Worm (Caenorhabditis elegans) whole organism, L4 larva: ENCODE data around the gene C06E1.11.

Source experiments
- D1046.2 ChIP-seq: fragments of 200-800 bp; sonication (Bioruptor generic); IDR thresholded peaks from 2 replicates; pipeline ENCODE4 v1.3.6; 2022; ENCODE audit warnings: missing genetic modification characterization, missing compliant biosample characterization
- F26F4.8 ChIP-seq: fragments of 200-800 bp; sonication (Bioruptor generic); conservative IDR thresholded peaks from 2 replicates; pipeline ENCODE4 v1.3.6; 2022; ENCODE audit warnings: missing genetic modification characterization, missing compliant biosample characterization
- F44E2.7 ChIP-seq: fragments of 200-800 bp; sonication (Bioruptor generic); IDR thresholded peaks from 2 replicates; pipeline ENCODE4 v2.1.2; 2022; ENCODE audit warnings: missing genetic modification characterization, missing compliant biosample characterization
- T20F7.1 ChIP-seq: fragments of 200-800 bp; sonication (Bioruptor generic); optimal IDR thresholded peaks from 2 replicates; lab custom pipeline; 2018; ENCODE audit warnings: mild to moderate bottlenecking, missing genetic modification characterization, missing compliant biosample characterization
- T26A8.4 ChIP-seq: fragments of 200-800 bp; sonication (Bioruptor generic); IDR thresholded peaks from 2 replicates; pipeline ENCODE4 v1.3.6; 2022; ENCODE audit warnings: missing genetic modification characterization, missing compliant biosample characterization
- Y5F2A.4 ChIP-seq: fragments of 200-800 bp; sonication (Bioruptor generic); optimal IDR thresholded peaks from 2 replicates; lab custom pipeline; 2018; ENCODE audit warnings: mild to moderate bottlenecking, missing genetic modification characterization, missing compliant biosample characterization
- Y75B8A.6 ChIP-seq: fragments of 200-800 bp; sonication (Bioruptor generic); IDR thresholded peaks from 2 replicates; pipeline ENCODE4 v1.3.6; 2022; ENCODE audit warnings: missing genetic modification reagents, missing genetic modification characterization, missing compliant biosample characterization
- ceh-20 ChIP-seq: fragments of 200-800 bp; sonication (Bioruptor generic); IDR thresholded peaks from 2 replicates; pipeline ENCODE4 v1.3.6; 2022; ENCODE audit warnings: missing genetic modification reagents, missing genetic modification characterization, missing compliant biosample characterization
- ceh-44 ChIP-seq: fragments of 200-800 bp; sonication (Bioruptor generic); IDR thresholded peaks from 2 replicates; pipeline ENCODE4 v1.3.6; 2022; ENCODE audit warnings: missing genetic modification reagents, missing genetic modification characterization, missing compliant biosample characterization
- ctbp-1 ChIP-seq: fragments of 200-800 bp; sonication (Bioruptor generic); IDR thresholded peaks from 2 replicates; pipeline ENCODE4 v1.3.6; 2022; ENCODE audit warnings: missing genetic modification reagents, missing genetic modification characterization, missing compliant biosample characterization
- daf-16 ChIP-seq, 3 experiments: sonication (generic microtip); optimal IDR thresholded peaks; 2 replicates each; lab custom pipeline; 2016 to 2017; ENCODE audit warnings: missing genetic modification characterization in 3 of 3, missing genetic modification reagents in 3 of 3, mild to moderate bottlenecking in 2 of 3, missing compliant biosample characterization in 2 of 3, missing biosample characterization in 1 of 3, moderate library complexity in 1 of 3
- dmd-6 ChIP-seq: fragments of 200-800 bp; sonication (Bioruptor generic); IDR thresholded peaks from 2 replicates; pipeline ENCODE4 v1.3.6; 2022; ENCODE audit warnings: missing genetic modification reagents, missing genetic modification characterization, missing compliant biosample characterization
- dmd-8 ChIP-seq: fragments of 200-800 bp; sonication (Bioruptor generic); IDR thresholded peaks from 2 replicates; pipeline ENCODE4 v1.3.6; 2022; ENCODE audit warnings: missing genetic modification characterization, missing compliant biosample characterization
- dve-1 ChIP-seq: sonication (generic microtip); optimal IDR thresholded peaks from 2 replicates; lab custom pipeline; 2017; ENCODE audit warnings: antibody characterized with exemption, mild to moderate bottlenecking, missing genetic modification characterization, missing compliant biosample characterization; ENCODE audit not compliant: insufficient read depth
- hif-1 ChIP-seq, 2 experiments: sonication (generic microtip); optimal IDR thresholded peaks; 2 replicates each; lab custom pipeline; 2016 to 2017; ENCODE audit warnings: missing compliant biosample characterization in 2 of 2, missing genetic modification characterization in 2 of 2, missing genetic modification reagents in 2 of 2, missing genotype in 2 of 2, mild to moderate bottlenecking in 1 of 2
- hmg-1.1 ChIP-seq: fragments of 200-800 bp; sonication (Bioruptor generic); IDR thresholded peaks from 2 replicates; pipeline ENCODE4 v1.3.6; 2022; ENCODE audit warnings: missing genetic modification reagents, missing genetic modification characterization, missing compliant biosample characterization
- lim-7 ChIP-seq: fragments of 200-800 bp; sonication (Bioruptor generic); IDR thresholded peaks from 2 replicates; pipeline ENCODE4 v1.3.6; 2022; ENCODE audit warnings: missing genetic modification characterization, missing compliant biosample characterization
- lin-13 ChIP-seq: fragments of 150-350 bp; optimal IDR thresholded peaks from 2 replicates; lab custom pipeline; 2014; ENCODE audit warnings: missing biosample characterization, missing genetic modification reagents, missing genetic modification characterization
- lin-15B ChIP-seq: fragments of 150-350 bp; sonication (generic microtip); optimal IDR thresholded peaks from 3 replicates; lab custom pipeline; 2014; ENCODE audit warnings: missing biosample characterization, missing genetic modification characterization
- lin-38 ChIP-seq: fragments of 200-800 bp; sonication (Bioruptor generic); IDR thresholded peaks from 2 replicates; pipeline ENCODE4 v1.3.6; 2022; ENCODE audit warnings: missing genetic modification reagents, missing genetic modification characterization, missing compliant biosample characterization
- mep-1 ChIP-seq: fragments of 150-350 bp; sonication (generic microtip); optimal IDR thresholded peaks from 3 replicates; lab custom pipeline; 2014; ENCODE audit warnings: missing biosample characterization, missing genetic modification characterization
- mes-2 ChIP-seq: sonication (generic microtip); optimal IDR thresholded peaks from 2 replicates; lab custom pipeline; 2016; ENCODE audit warnings: missing genotype, mild to moderate bottlenecking, missing genetic modification characterization, missing compliant biosample characterization; ENCODE audit not compliant: poor library complexity, severe bottlenecking
- nhr-10 ChIP-seq: fragments of 150-350 bp; optimal IDR thresholded peaks from 2 replicates; lab custom pipeline; 2014; ENCODE audit warnings: missing biosample characterization, missing genetic modification characterization
- nhr-28 ChIP-seq: fragments of 150-350 bp; optimal IDR thresholded peaks from 2 replicates; lab custom pipeline; 2014; ENCODE audit warnings: missing biosample characterization, missing genetic modification characterization
- nhr-41 ChIP-seq: fragments of 200-800 bp; sonication (Bioruptor generic); IDR thresholded peaks from 2 replicates; pipeline ENCODE4 v1.3.6; 2022; ENCODE audit warnings: missing genetic modification reagents, missing genetic modification characterization, missing compliant biosample characterization
- nhr-42 ChIP-seq: fragments of 200-800 bp; sonication (Bioruptor generic); IDR thresholded peaks from 2 replicates; pipeline ENCODE4 v1.3.6; 2022; ENCODE audit warnings: missing genetic modification characterization, missing compliant biosample characterization
- nhr-48 ChIP-seq: sonication (generic microtip); optimal IDR thresholded peaks from 2 replicates; lab custom pipeline; 2016; ENCODE audit warnings: mild to moderate bottlenecking, missing genetic modification characterization, missing compliant biosample characterization
- nhr-76 ChIP-seq: fragments of 150-350 bp; optimal IDR thresholded peaks from 2 replicates; lab custom pipeline; 2014; ENCODE audit warnings: missing biosample characterization, missing genetic modification characterization
- pha-4 ChIP-seq, 2 experiments: fragments of 150-350 bp in 1 of 2; fragments of 200-800 bp in 1 of 2; sonication (Bioruptor generic) in 1 of 2; IDR thresholded peaks in 1 of 2; optimal IDR thresholded peaks in 1 of 2; 2 replicates each; pipeline versions ENCODE4 v1.3.6 to Lab custom; 2014 to 2022; ENCODE audit warnings: missing genetic modification characterization in 2 of 2, missing genetic modification reagents in 2 of 2, missing biosample characterization in 1 of 2, missing compliant biosample characterization in 1 of 2
- pqm-1 ChIP-seq: sonication (generic microtip); optimal IDR thresholded peaks from 2 replicates; lab custom pipeline; 2017; ENCODE audit warnings: missing biosample characterization, missing genetic modification characterization
- saeg-2 ChIP-seq: fragments of 200-800 bp; sonication (Bioruptor generic); IDR thresholded peaks from 2 replicates; pipeline ENCODE4 v1.3.6; 2022; ENCODE audit warnings: missing genetic modification reagents, missing genetic modification characterization, missing compliant biosample characterization
- sdz-12 ChIP-seq: fragments of 200-800 bp; sonication (Bioruptor generic); optimal IDR thresholded peaks from 2 replicates; lab custom pipeline; 2018; ENCODE audit warnings: mild to moderate bottlenecking, missing genetic modification characterization, missing compliant biosample characterization
- snpc-1.2 ChIP-seq: fragments of 200-800 bp; sonication (Bioruptor generic); IDR thresholded peaks from 2 replicates; pipeline ENCODE4 v1.3.6; 2022; ENCODE audit warnings: missing genetic modification reagents, missing genetic modification characterization, missing compliant biosample characterization
- snpc-4 ChIP-seq: fragments of 150-350 bp; optimal IDR thresholded peaks from 2 replicates; lab custom pipeline; 2014; ENCODE audit warnings: missing biosample characterization, missing genetic modification characterization
- spr-1 ChIP-seq: sonication (generic microtip); optimal IDR thresholded peaks from 2 replicates; lab custom pipeline; 2016; ENCODE audit warnings: mild to moderate bottlenecking, missing genetic modification characterization, missing compliant biosample characterization
- tra-1 ChIP-seq: fragments of 200-800 bp; sonication (Bioruptor generic); IDR thresholded peaks from 2 replicates; pipeline ENCODE4 v1.3.6; 2022; ENCODE audit warnings: missing genetic modification reagents, missing genetic modification characterization, missing compliant biosample characterization
- unc-130 ChIP-seq: sonication (generic microtip); optimal IDR thresholded peaks from 2 replicates; lab custom pipeline; 2016; ENCODE audit warnings: missing genetic modification reagents, missing genetic modification characterization, missing compliant biosample characterization
- unc-62 ChIP-seq, 3 experiments: fragments of 150-350 bp in 1 of 3; sonication (generic microtip); optimal IDR thresholded peaks in 2 of 3; peaks in 1 of 3; 1 replicate in 1 of 3; 2 replicates in 2 of 3; lab custom pipeline; 2014 to 2017; ENCODE audit warnings: missing biosample characterization in 3 of 3, missing genetic modification characterization in 3 of 3, missing genetic modification reagents in 3 of 3, missing genotype in 1 of 3
- vab-7 ChIP-seq: fragments of 200-800 bp; sonication (Bioruptor generic); IDR thresholded peaks from 2 replicates; pipeline ENCODE4 v1.3.6; 2022; ENCODE audit warnings: missing genetic modification reagents, missing genetic modification characterization, missing compliant biosample characterization
- zag-1 ChIP-seq: fragments of 150-350 bp; optimal IDR thresholded peaks from 2 replicates; lab custom pipeline; 2014; ENCODE audit warnings: missing biosample characterization, missing genetic modification characterization
- zip-2 ChIP-seq: fragments of 150-350 bp; optimal IDR thresholded peaks from 2 replicates; lab custom pipeline; 2014; ENCODE audit warnings: missing biosample characterization, missing genetic modification characterization

Gene C06E1.11

DNA sequence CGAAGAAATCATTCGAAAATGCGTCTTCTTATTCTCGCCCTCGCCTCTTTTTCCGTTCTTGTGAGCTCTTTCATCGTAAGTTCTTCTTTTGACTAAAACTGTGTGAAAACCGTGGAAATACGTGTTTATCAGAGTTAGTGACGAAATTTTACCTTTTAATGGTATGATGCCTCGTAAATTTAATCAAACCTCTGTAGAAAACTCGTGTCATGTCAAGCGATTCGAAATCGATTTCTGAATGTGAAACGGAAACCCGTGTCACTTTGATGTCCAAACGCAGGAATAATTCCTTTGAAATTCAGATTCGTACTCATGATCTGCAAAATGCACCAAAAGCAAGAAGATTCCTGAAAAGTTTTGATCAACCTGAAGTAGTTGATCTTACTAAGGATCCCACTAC lies 32.1 kb upstream of the C06E1.11 start, which contains the start of gene F22B7.3:
TSS of gene F22B7.3 (plus strand) at position 301 of the 400 bp plus-strand sequence.
- TF ChIP-seq D1046.2 (GFP tag; lab: Robert Waterston, UW) (no peak), unc-62 (GFP tag; optimal IDR thresholded peaks at IDR 0.05 in 1 of 2; lab: Kevin White, UChicago) (peak in 1 of 2 experiments; percentile 38), unc-62 (tag; optimal IDR thresholded peaks at IDR 0.05; lab: Kevin White, UChicago) (no peak)
- TF ChIP-seq, all 104 proteins: peak for 1

DNA sequence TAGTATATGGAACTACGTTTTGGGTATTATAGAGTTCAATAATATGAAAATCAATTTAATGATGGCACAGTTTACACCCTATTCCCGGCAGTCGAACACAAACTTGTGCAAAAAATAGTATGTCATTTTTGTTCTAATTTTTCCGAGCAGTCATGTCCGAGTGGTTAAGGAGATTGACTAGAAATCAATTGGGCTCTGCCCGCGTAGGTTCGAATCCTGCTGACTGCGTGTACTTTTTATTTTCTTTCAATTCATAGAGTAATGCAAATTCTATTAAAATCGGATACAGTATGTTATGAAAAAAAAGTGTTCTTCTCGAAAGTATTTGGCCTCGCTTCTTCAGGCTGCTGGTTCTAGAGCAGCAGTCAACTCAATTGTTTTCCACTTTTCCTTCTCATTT lies 29.5 kb upstream of the C06E1.11 start:
- 0 out of 2 replicates have a peak, but pooled peaks have one; percentile 12 for TF ChIP-seq hmg-1.1 (GFP tag; lab: Robert Waterston, UW)
- peak; percentile 13 for TF ChIP-seq T20F7.1 (GFP tag; lab: Kevin White, UChicago)
- TF ChIP-seq vab-7 (GFP tag; lab: Robert Waterston, UW): peak; percentile 71
- TF ChIP-seq D1046.2 (GFP tag; lab: Robert Waterston, UW): 0 out of 2 replicates have a peak, but pooled peaks have one; percentile 47
- peak; percentile 66; the same call in 1 of the 2 replicates for TF ChIP-seq pha-4 (GFP tag; IDR thresholded peaks at IDR 0.05; lab: Robert Waterston, UW)
- no peak for TF ChIP-seq pha-4 (tag; optimal IDR thresholded peaks at IDR 0.05; lab: Kevin White, UChicago)
- TF ChIP-seq spr-1 (tag; lab: Kevin White, UChicago): no peak
- 0 out of 2 replicates have a peak, but pooled peaks have one; percentile 15 for TF ChIP-seq ceh-20 (GFP tag; lab: Robert Waterston, UW)
- 0 out of 2 replicates have a peak, but pooled peaks have one; percentile 42 for TF ChIP-seq F26F4.8 (GFP tag; lab: Robert Waterston, UW)
- 0 out of 2 replicates have a peak, but pooled peaks have one; percentile 26 for TF ChIP-seq saeg-2 (GFP tag; lab: Robert Waterston, UW)
- no peak for TF ChIP-seq hif-1 (tag; optimal IDR thresholded peaks at IDR 0.05; lab: Kevin White, UChicago)
- peak; percentile 26 for TF ChIP-seq unc-130 (GFP tag; lab: Kevin White, UChicago)
- no peak for TF ChIP-seq dve-1 (tag; lab: Kevin White, UChicago)
- TF ChIP-seq T26A8.4 (GFP tag; lab: Robert Waterston, UW): 0 out of 2 replicates have a peak, but pooled peaks have one; percentile 11
- TF ChIP-seq snpc-1.2: peak; percentile 37; the same call in 1 of the 2 replicates
- TF ChIP-seq ctbp-1 (GFP tag; lab: Robert Waterston, UW): 0 out of 2 replicates have a peak, but pooled peaks have one; percentile 32
- TF ChIP-seq nhr-41: 0 out of 2 replicates have a peak, but pooled peaks have one; percentile 25
- peak in 1 of 2 experiments; percentile 45 for TF ChIP-seq daf-16 (GFP tag; optimal IDR thresholded peaks at IDR 0.05; lab: Kevin White, UChicago)
- peak; percentile 35 for TF ChIP-seq daf-16 (tag; optimal IDR thresholded peaks at IDR 0.05; lab: Kevin White, UChicago)
- peak; percentile 77 for TF ChIP-seq lim-7 (GFP tag; lab: Robert Waterston, UW)
- 0 out of 2 replicates have a peak, but pooled peaks have one; percentile 39 for TF ChIP-seq ceh-44 (GFP tag; lab: Robert Waterston, UW)
- TF ChIP-seq nhr-48: no peak
- TF ChIP-seq mes-2 (tag; lab: Kevin White, UChicago): peak; percentile 54
- no peak for TF ChIP-seq nhr-76 (tag; lab: Kevin White, UChicago)
- no peak for TF ChIP-seq Y75B8A.6 (GFP tag; lab: Robert Waterston, UW)
- 0 out of 2 replicates have a peak, but pooled peaks have one; percentile 60 for TF ChIP-seq F44E2.7 (GFP tag; lab: Robert Waterston, UW)
- TF ChIP-seq lin-15B (tag; lab: Kevin White, UChicago): no peak

DNA sequence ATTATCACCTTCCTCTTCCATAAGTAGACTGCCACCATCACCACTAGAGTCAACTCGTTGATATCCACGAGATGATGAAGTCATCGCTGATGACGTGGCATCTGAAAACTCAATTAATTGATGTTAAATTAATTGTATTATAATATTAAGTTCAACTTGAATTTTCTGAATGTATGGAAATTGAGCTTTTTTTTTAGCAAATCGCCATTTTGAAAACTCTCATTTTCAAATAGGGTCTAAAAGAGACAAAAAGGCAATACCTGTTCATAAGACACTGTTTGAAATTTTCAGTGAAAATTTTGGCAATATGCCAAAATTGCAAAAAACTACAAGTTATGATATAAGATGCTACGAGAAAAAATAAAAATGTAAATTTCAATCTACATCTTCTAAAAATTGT lies 27.2 kb upstream of the C06E1.11 start, which contains the start of gene twk-7:
TSS of gene twk-7 (minus strand) at position 101 of the 400 bp plus-strand sequence.
- no peak for TF ChIP-seq lin-13

DNA sequence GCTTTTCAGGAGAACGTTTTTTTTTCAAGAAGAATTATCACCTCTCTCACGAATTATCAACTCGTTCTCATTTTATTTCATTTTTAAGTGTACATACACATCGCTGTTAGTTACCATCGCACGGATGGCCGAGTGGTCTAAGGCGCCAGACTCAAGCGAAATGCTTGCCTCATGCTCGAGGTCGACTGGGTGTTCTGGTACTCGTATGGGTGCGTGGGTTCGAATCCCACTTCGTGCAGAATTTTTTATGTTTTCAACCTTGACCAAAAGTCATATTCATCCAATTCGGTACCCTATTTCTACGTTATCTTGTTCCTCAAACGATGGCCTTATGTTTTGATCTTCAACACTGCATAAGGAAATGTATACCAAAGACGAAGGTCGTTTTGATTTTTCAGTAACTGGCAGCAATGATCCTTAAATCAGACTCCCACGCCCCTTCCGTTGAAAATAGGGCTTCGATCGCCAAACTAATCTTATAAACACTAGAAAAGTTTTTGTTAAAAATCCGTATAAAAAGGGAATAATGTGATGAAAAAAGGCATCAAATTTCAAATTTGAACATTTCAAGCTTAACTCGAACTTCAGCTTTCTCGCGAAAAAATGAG lies 22.8 kb upstream of the C06E1.11 start, which contains the start of gene fip-1:
TSS of gene fip-1 (plus strand) at position 558 of the 608 bp plus-strand sequence.
- TF ChIP-seq nhr-10 (tag; lab: Kevin White, UChicago): no peak
- TF ChIP-seq tra-1 (GFP tag; lab: Robert Waterston, UW): peak; percentile 70; the same call in 1 of the 2 replicates
- TF ChIP-seq lin-38 (GFP tag; lab: Robert Waterston, UW): peak; percentile 73
- TF ChIP-seq Y5F2A.4 (GFP tag; lab: Kevin White, UChicago): no peak
- TF ChIP-seq nhr-42 (GFP tag; lab: Robert Waterston, UW): peak; percentile 48; the same call in 1 of the 2 replicates
- TF ChIP-seq ctbp-1 (GFP tag; lab: Robert Waterston, UW): 0 out of 2 replicates have a peak, but pooled peaks have one; percentile 39
- no peak for TF ChIP-seq zag-1 (tag; lab: Kevin White, UChicago)
- TF ChIP-seq snpc-4: no peak
- TF ChIP-seq lin-15B (tag; lab: Kevin White, UChicago): no peak
- TF ChIP-seq nhr-28 (tag; lab: Kevin White, UChicago): no peak
- no peak for TF ChIP-seq pqm-1 (tag; lab: Kevin White, UChicago)
- TF ChIP-seq mep-1 (tag; lab: Kevin White, UChicago): peak; percentile 21
- peak; percentile 91 for TF ChIP-seq dmd-8 (GFP tag; lab: Robert Waterston, UW)
- no peak for TF ChIP-seq zip-2 (tag; lab: Kevin White, UChicago)
- TF ChIP-seq mes-2 (tag; lab: Kevin White, UChicago): peak; percentile 55
- TF ChIP-seq sdz-12 (GFP tag; lab: Kevin White, UChicago): no peak
- peak; percentile 59 for TF ChIP-seq snpc-1.2
- peak; percentile 23; the same call in 1 of the 2 replicates for TF ChIP-seq dmd-6 (GFP tag; lab: Robert Waterston, UW)
